Worm (Caenorhabditis elegans) whole organism, dauer: ENCODE data around the gene him-14.
"Not testable (repeated sequence)": the region's sequence is repeated elsewhere in the genome, so short reads cannot be mapped to it uniquely, and the experiment has no call there.

ENCODE experiments used
- unc-62 ChIP-seq: sonication (generic microtip); optimal IDR thresholded peaks from 2 replicates; lab custom pipeline; 2017; ENCODE audit warnings: missing biosample characterization, missing genetic modification reagents, missing genetic modification characterization

The him-14 gene

ce11 chrII:7093339-7093821, 23.6 kb upstream of the him-14 start, which contains the start of gene T02G5.3:
Gene T02G5.3 (plus strand): TSS chrII:7093389.
- TF ChIP-seq unc-62 (GFP tag; lab: Kevin White, UChicago): no peak

- no peak for TF ChIP-seq unc-62 (GFP tag; lab: Kevin White, UChicago)
These were observed 21.1 kb upstream of the him-14 start for ce11 chrII:7090852-7091251.

- no peak for TF ChIP-seq unc-62 (GFP tag; lab: Kevin White, UChicago)
These were observed 20.3 kb upstream of the him-14 start for ce11 chrII:7090085-7090484.

- TF ChIP-seq unc-62 (GFP tag; lab: Kevin White, UChicago): not testable (repeated sequence)
These were observed 14.3 kb upstream of the him-14 start, which contains the start of the genes T02G5.14 and T02G5.15 for ce11 chrII:7084021-7084420. Gene T02G5.14 (plus strand): TSS chrII:7084321. Gene T02G5.15 (plus strand): TSS chrII:7084321.

ce11 chrII:7075564-7076228, 5.9 kb upstream of the him-14 start, which contains the start of gene T02G5.7:
Gene T02G5.7 (plus strand): TSS chrII:7075614.
- TF ChIP-seq unc-62 (GFP tag; lab: Kevin White, UChicago): no peak

- no peak for TF ChIP-seq unc-62 (GFP tag; lab: Kevin White, UChicago)
These were observed 3.8 kb upstream of the him-14 start, which contains the start of gene kat-1 for ce11 chrII:7073537-7073913. Gene kat-1 (plus strand): TSS chrII:7073814.

ce11 chrII:7072590-7073536, 3.1 kb upstream of the him-14 start:
- no peak for TF ChIP-seq unc-62 (GFP tag; lab: Kevin White, UChicago)

- no peak for TF ChIP-seq unc-62 (GFP tag; lab: Kevin White, UChicago)
These were observed 2.5 kb upstream of the him-14 start, which contains the start of gene kars-1 for ce11 chrII:7072315-7072589. Gene kars-1 (minus strand): TSS chrII:7072415.

- no peak for TF ChIP-seq unc-62 (GFP tag; lab: Kevin White, UChicago)
These were observed 668 bp upstream of the him-14 start for ce11 chrII:7070434-7070833.

- TF ChIP-seq unc-62 (GFP tag; lab: Kevin White, UChicago): no peak
These were observed 4.4 kb downstream of the him-14 start, which contains the start of gene nos-2 for ce11 chrII:7065391-7065790. Gene nos-2 (plus strand): TSS chrII:7065618.

- no peak for TF ChIP-seq unc-62 (GFP tag; lab: Kevin White, UChicago)
These were observed 8.0 kb downstream of the him-14 start, which contains the start of gene acs-6 for ce11 chrII:7061730-7062129. Gene acs-6 (plus strand): TSS chrII:7062030.

ce11 chrII:7060791-7061190, 9.0 kb downstream of the him-14 start:
- no peak for TF ChIP-seq unc-62 (GFP tag; lab: Kevin White, UChicago)

- no peak for TF ChIP-seq unc-62 (GFP tag; lab: Kevin White, UChicago)
These were observed 9.6 kb downstream of the him-14 start for ce11 chrII:7060202-7060601.

- no peak for TF ChIP-seq unc-62 (GFP tag; lab: Kevin White, UChicago)
These were observed 10.4 kb downstream of the him-14 start for ce11 chrII:7059274-7059757.

- TF ChIP-seq unc-62 (GFP tag; lab: Kevin White, UChicago): no peak
These were observed 11.9 kb downstream of the him-14 start, which contains the start of gene cth-2 for ce11 chrII:7057860-7058259. Gene cth-2 (minus strand): TSS chrII:7057960.

- no peak for TF ChIP-seq unc-62 (GFP tag; lab: Kevin White, UChicago)
These were observed 13.4 kb downstream of the him-14 start for ce11 chrII:7056328-7056727.
